Fruit fly (Drosophila melanogaster) whole organism, embryonic: Measurements from ENCODE around the gene CG9643.

ENCODE experiments used
- CG10267 ChIP-seq: fragments of 200-800 bp; sonication (Bioruptor generic); optimal IDR thresholded peaks from 2 replicates; lab custom pipeline; 2018; ENCODE audit warnings: missing biosample characterization, mild to moderate bottlenecking, missing genetic modification characterization, moderate library complexity
- CG11085 ChIP-seq: fragments of 200-800 bp; sonication (Bioruptor generic); IDR thresholded peaks from 2 replicates; pipeline ENCODE4 v1.3.6; 2022; ENCODE audit warnings: missing biosample characterization, missing genetic modification characterization
- CG11695 ChIP-seq: fragments of 200-800 bp; sonication (Bioruptor generic); IDR thresholded peaks from 3 replicates; pipeline ENCODE4 v1.3.6; 2022; ENCODE audit warnings: missing biosample characterization, missing genetic modification characterization
- CG12299 ChIP-seq: fragments of 200-800 bp; sonication (Bioruptor generic); optimal IDR thresholded peaks from 2 replicates; lab custom pipeline; 2018; ENCODE audit warnings: missing biosample characterization, mild to moderate bottlenecking, missing genetic modification characterization
- CG13424 ChIP-seq: fragments of 200-800 bp; sonication (Bioruptor generic); optimal IDR thresholded peaks from 2 replicates; lab custom pipeline; 2019; ENCODE audit warnings: missing biosample characterization, mild to moderate bottlenecking, missing genetic modification characterization, moderate library complexity
- CG16863 ChIP-seq: fragments of 200-800 bp; sonication (Bioruptor generic); optimal IDR thresholded peaks from 3 replicates; lab custom pipeline; 2016; ENCODE audit warnings: missing biosample characterization, missing genetic modification characterization
- CG17328 ChIP-seq: fragments of 200-800 bp; sonication (Bioruptor generic); IDR thresholded peaks from 2 replicates; pipeline ENCODE4 v1.3.6; 2022; ENCODE audit warnings: missing biosample characterization, missing genetic modification characterization
- CG17385 ChIP-seq: fragments of 200-800 bp; sonication (Bioruptor generic); optimal IDR thresholded peaks from 3 replicates; lab custom pipeline; 2018; ENCODE audit warnings: missing biosample characterization, mild to moderate bottlenecking, missing genetic modification characterization
- CG2199 ChIP-seq: fragments of 200-800 bp; sonication (Bioruptor generic); IDR thresholded peaks from 3 replicates; pipeline ENCODE4 v1.3.6; 2022; ENCODE audit warnings: missing biosample characterization, missing genetic modification characterization
- CG2678 ChIP-seq: fragments of 200-800 bp; sonication (Bioruptor generic); optimal IDR thresholded peaks from 3 replicates; lab custom pipeline; 2019; ENCODE audit warnings: missing biosample characterization, mild to moderate bottlenecking, missing genetic modification characterization, moderate library complexity
- CG32532 ChIP-seq: fragments of 200-800 bp; sonication (Bioruptor generic); IDR thresholded peaks from 2 replicates; pipeline ENCODE4 v1.3.6; 2022; ENCODE audit warnings: missing biosample characterization, missing genetic modification characterization
- CG4707 ChIP-seq: fragments of 200-800 bp; sonication (Bioruptor generic); optimal IDR thresholded peaks from 2 replicates; lab custom pipeline; 2018; ENCODE audit warnings: missing biosample characterization, mild to moderate bottlenecking, missing genetic modification characterization, moderate library complexity
- CG5180 ChIP-seq: fragments of 200-800 bp; sonication (Bioruptor generic); optimal IDR thresholded peaks from 3 replicates; lab custom pipeline; 2017; ENCODE audit warnings: missing biosample characterization, missing genetic modification characterization, mild to moderate bottlenecking, moderate library complexity, missing genetic modification reagents
- CG6813 ChIP-seq: fragments of 200-800 bp; sonication (Bioruptor generic); optimal IDR thresholded peaks from 2 replicates; lab custom pipeline; 2017; ENCODE audit warnings: missing biosample characterization, missing genetic modification characterization, mild to moderate bottlenecking, moderate library complexity, missing genetic modification reagents
- CG7556 ChIP-seq: fragments of 200-800 bp; sonication (Bioruptor generic); optimal IDR thresholded peaks from 2 replicates; lab custom pipeline; 2017; ENCODE audit warnings: missing biosample characterization, mild to moderate bottlenecking, missing genetic modification characterization
- CG7839 ChIP-seq: fragments of 200-800 bp; sonication (Bioruptor generic); optimal IDR thresholded peaks from 3 replicates; lab custom pipeline; 2018; ENCODE audit warnings: missing biosample characterization, mild to moderate bottlenecking, missing genetic modification characterization, moderate library complexity
- CG9437 ChIP-seq: fragments of 200-800 bp; sonication (Bioruptor generic); optimal IDR thresholded peaks from 2 replicates; lab custom pipeline; 2018; ENCODE audit warnings: missing biosample characterization, mild to moderate bottlenecking, missing genetic modification characterization
- CG9727 ChIP-seq: fragments of 200-800 bp; sonication (Bioruptor generic); optimal IDR thresholded peaks from 3 replicates; lab custom pipeline; 2017; ENCODE audit warnings: missing biosample characterization, mild to moderate bottlenecking, missing genetic modification characterization
- CG9817 ChIP-seq: fragments of 200-800 bp; sonication (Bioruptor generic); optimal IDR thresholded peaks from 2 replicates; lab custom pipeline; 2018; ENCODE audit warnings: missing biosample characterization, mild to moderate bottlenecking, missing genetic modification characterization, moderate library complexity
- D19A ChIP-seq: fragments of 200-800 bp; optimal IDR thresholded peaks from 3 replicates; lab custom pipeline; 2019; ENCODE audit warnings: missing biosample characterization, mild to moderate bottlenecking, missing genetic modification characterization, moderate library complexity
- D19B ChIP-seq: fragments of 200-800 bp; sonication (Bioruptor generic); optimal IDR thresholded peaks from 2 replicates; lab custom pipeline; 2017; ENCODE audit warnings: missing biosample characterization, mild to moderate bottlenecking, missing genetic modification characterization
- Deaf1 ChIP-seq: fragments of 200-800 bp; optimal IDR thresholded peaks from 3 replicates; lab custom pipeline; 2019; ENCODE audit warnings: missing biosample characterization, mild to moderate bottlenecking, missing genetic modification characterization, moderate library complexity
- Hey ChIP-seq: fragments of 200-800 bp; sonication (Bioruptor generic); optimal IDR thresholded peaks from 3 replicates; lab custom pipeline; 2018; ENCODE audit warnings: missing biosample characterization, mild to moderate bottlenecking, missing genetic modification characterization
- Hr51 ChIP-seq, 2 experiments: fragments of 200-800 bp; sonication (Bioruptor generic); optimal IDR thresholded peaks; 2 replicates in 1 of 2; 3 replicates in 1 of 2; lab custom pipeline; 2016 to 2018; ENCODE audit warnings: missing biosample characterization in 2 of 2, missing genetic modification characterization in 2 of 2, mild to moderate bottlenecking in 1 of 2, moderate library complexity in 1 of 2
- Lhr ChIP-seq: fragments of 200-800 bp; sonication (Bioruptor generic); optimal IDR thresholded peaks from 3 replicates; lab custom pipeline; 2017; ENCODE audit warnings: mild to moderate bottlenecking, missing biosample characterization, missing genetic modification reagents, missing genetic modification characterization
- NC2α ChIP-seq: fragments of 200-800 bp; sonication (Bioruptor generic); optimal IDR thresholded peaks from 2 replicates; lab custom pipeline; 2016; ENCODE audit warnings: missing biosample characterization, missing genetic modification characterization
- NC2β ChIP-seq: fragments of 200-800 bp; sonication (Bioruptor generic); optimal IDR thresholded peaks from 2 replicates; lab custom pipeline; 2016; ENCODE audit warnings: missing biosample characterization, missing genetic modification characterization
- Rfx ChIP-seq: fragments of 200-800 bp; sonication (Bioruptor generic); IDR thresholded peaks from 2 replicates; pipeline ENCODE4 v1.3.6; 2022; ENCODE audit warnings: missing biosample characterization, missing genetic modification characterization
- Rx ChIP-seq: fragments of 200-800 bp; sonication (Bioruptor generic); IDR thresholded peaks from 2 replicates; pipeline ENCODE4 v1.3.6; 2022; ENCODE audit warnings: missing biosample characterization, missing genetic modification characterization
- Sox102F ChIP-seq: fragments of 200-800 bp; sonication (Bioruptor generic); optimal IDR thresholded peaks from 2 replicates; lab custom pipeline; 2018; ENCODE audit warnings: missing biosample characterization, mild to moderate bottlenecking, missing genetic modification characterization, moderate library complexity
- Sry-δ ChIP-seq: fragments of 200-800 bp; sonication (Bioruptor generic); optimal IDR thresholded peaks from 2 replicates; lab custom pipeline; 2016; ENCODE audit warnings: missing biosample characterization, missing genetic modification characterization
- abd-A ChIP-seq: fragments of 200-800 bp; sonication (Bioruptor generic); optimal IDR thresholded peaks from 3 replicates; lab custom pipeline; 2019; ENCODE audit warnings: missing biosample characterization, mild to moderate bottlenecking, missing genetic modification characterization, moderate library complexity
- bab2 ChIP-seq: fragments of 200-800 bp; sonication (Bioruptor generic); optimal IDR thresholded peaks from 2 replicates; lab custom pipeline; 2016; ENCODE audit warnings: missing biosample characterization, missing genetic modification characterization
- bsh ChIP-seq, 2 experiments: fragments of 200-800 bp; sonication (Bioruptor generic); optimal IDR thresholded peaks; 2 replicates each; lab custom pipeline; 2017 to 2018; ENCODE audit warnings: mild to moderate bottlenecking in 2 of 2, missing biosample characterization in 2 of 2, missing genetic modification characterization in 2 of 2, moderate library complexity in 1 of 2
- chinmo ChIP-seq: fragments of 200-800 bp; sonication (Bioruptor generic); IDR thresholded peaks from 4 replicates; pipeline ENCODE4 v1.3.6; 2022; ENCODE audit warnings: missing biosample characterization, missing genetic modification characterization; ENCODE audit not compliant: partially characterized antibody
- chm ChIP-seq: fragments of 200-800 bp; sonication (Bioruptor generic); IDR thresholded peaks from 2 replicates; pipeline ENCODE4 v1.3.6; 2022; ENCODE audit warnings: missing biosample characterization, missing genetic modification characterization
- emc ChIP-seq: fragments of 200-800 bp; sonication (Bioruptor generic); optimal IDR thresholded peaks from 2 replicates; lab custom pipeline; 2016; ENCODE audit warnings: missing biosample characterization, missing genetic modification characterization
- fd64A ChIP-seq: fragments of 200-800 bp; sonication (Bioruptor generic); optimal IDR thresholded peaks from 3 replicates; lab custom pipeline; 2018; ENCODE audit warnings: missing biosample characterization, mild to moderate bottlenecking, missing genetic modification characterization
- hkb ChIP-seq, 2 experiments: fragments of 200-800 bp in 1 of 2; fragments of >200 bp in 1 of 2; sonication (Bioruptor generic) in 1 of 2; IDR thresholded peaks in 1 of 2; optimal IDR thresholded peaks in 1 of 2; 2 replicates each; pipeline versions ENCODE4 v1.3.6 to Lab custom; 2017 to 2022; ENCODE audit warnings: missing biosample characterization in 1 of 2, missing genetic modification characterization in 1 of 2
- inv ChIP-seq: fragments of 200-800 bp; sonication (Bioruptor generic); IDR thresholded peaks from 2 replicates; pipeline ENCODE4 v1.3.6; 2022; ENCODE audit warnings: missing biosample characterization, missing genetic modification characterization; ENCODE audit not compliant: partially characterized antibody
- lmd ChIP-seq: fragments of 200-800 bp; sonication (Bioruptor generic); IDR thresholded peaks from 2 replicates; pipeline ENCODE4 v1.3.6; 2022; ENCODE audit warnings: missing biosample characterization, missing genetic modification characterization
- nerfin-2 ChIP-seq: fragments of 200-800 bp; sonication (Bioruptor generic); IDR thresholded peaks from 2 replicates; pipeline ENCODE4 v1.3.6; 2022; ENCODE audit warnings: missing biosample characterization, missing genetic modification characterization; ENCODE audit not compliant: partially characterized antibody
- nom ChIP-seq: fragments of 200-800 bp; sonication (Bioruptor generic); optimal IDR thresholded peaks from 2 replicates; lab custom pipeline; 2017; ENCODE audit warnings: missing biosample characterization, missing genetic modification characterization, mild to moderate bottlenecking, moderate library complexity, missing genetic modification reagents
- org-1 ChIP-seq: fragments of 200-800 bp; sonication (Bioruptor generic); optimal IDR thresholded peaks from 2 replicates; lab custom pipeline; 2017; ENCODE audit warnings: missing biosample characterization, missing genetic modification characterization
- ro ChIP-seq: fragments of 200-800 bp; sonication (Bioruptor generic); IDR thresholded peaks from 2 replicates; pipeline ENCODE4 v1.3.6; 2022; ENCODE audit warnings: missing biosample characterization, missing genetic modification characterization
- sens ChIP-seq: fragments of 200-800 bp; sonication (Bioruptor generic); peaks from one replicate; lab custom pipeline; 2016; ENCODE audit warnings: missing biosample characterization, missing genetic modification characterization
- sr ChIP-seq: fragments of 200-800 bp; sonication (Bioruptor generic); IDR thresholded peaks from 3 replicates; pipeline ENCODE4 v1.3.6; 2022; ENCODE audit warnings: missing biosample characterization, missing genetic modification characterization
- tgo ChIP-seq: fragments of 200-800 bp; sonication (Bioruptor generic); IDR thresholded peaks from 3 replicates; pipeline ENCODE4 v1.3.6; 2022; ENCODE audit warnings: missing biosample characterization, missing genetic modification characterization
- tll ChIP-seq, 2 experiments: fragments of 200-800 bp in 1 of 2; fragments of >200 bp in 1 of 2; sonication (Bioruptor generic) in 1 of 2; optimal IDR thresholded peaks; 2 replicates each; lab custom pipeline; 2017 to 2019; ENCODE audit warnings: missing biosample characterization in 2 of 2, missing genetic modification characterization in 2 of 2, mild to moderate bottlenecking in 1 of 2, moderate library complexity in 1 of 2

CG9643 gene

DNA sequence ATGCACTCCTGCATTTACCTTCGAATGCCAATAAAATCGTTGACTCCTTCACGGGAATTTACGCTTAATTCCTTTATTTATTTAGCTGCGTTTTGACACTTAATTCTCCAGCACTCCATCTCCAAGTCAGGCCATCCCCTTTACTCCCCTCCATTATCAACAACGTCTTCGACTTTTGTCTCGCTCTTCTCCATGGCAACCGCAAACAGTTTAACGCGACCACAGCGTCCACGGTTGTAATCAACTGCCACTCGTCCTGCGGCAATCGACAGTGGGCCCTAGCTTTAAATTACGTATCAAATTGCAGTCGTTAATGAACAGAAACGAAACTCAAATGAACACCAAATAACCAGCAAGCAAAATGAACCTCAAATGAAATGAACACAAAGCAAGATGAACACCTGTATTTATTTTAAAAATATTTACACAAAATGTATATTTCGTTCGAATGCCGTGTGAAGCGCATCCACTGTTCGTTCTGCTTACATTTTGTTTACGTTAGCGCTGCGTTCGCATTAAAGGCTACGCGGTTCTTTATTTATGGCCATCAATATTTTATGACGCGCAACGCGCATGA, 47.4 kb downstream of the CG9643 start (continued):
- peak; percentile 21 for TF ChIP-seq CG13424 (tag; lab: Kevin White, UChicago)
- no peak for TF ChIP-seq NC2α (GFP tag; lab: Kevin White, UChicago)
- TF ChIP-seq sens (GFP tag; lab: Kevin White, UChicago) = peak; percentile 73
- no peak for TF ChIP-seq Lhr (GFP tag; lab: Kevin White, UChicago)
- peak; percentile 14 for TF ChIP-seq Sox102F (GFP tag; lab: Kevin White, UChicago)
- TF ChIP-seq D19B (GFP tag; lab: Kevin White, UChicago) = no peak
- peak; percentile 23 for TF ChIP-seq CG7839 (tag; lab: Kevin White, UChicago)
- TF ChIP-seq CG4707 (GFP tag; lab: Kevin White, UChicago) = peak; percentile 37
- no peak for TF ChIP-seq sr (GFP tag; lab: Robert Waterston, UW)
- TF ChIP-seq CG2199 (GFP tag; lab: Robert Waterston, UW) = no peak
- peak; percentile 2 for TF ChIP-seq CG9437
- no peak for TF ChIP-seq chinmo (GFP tag; lab: Robert Waterston, UW)
- TF ChIP-seq CG2678 (tag; lab: Kevin White, UChicago) = peak; percentile 41
- no peak for TF ChIP-seq chm
- peak; percentile 1 for TF ChIP-seq CG9727
- no peak for TF ChIP-seq hkb (optimal IDR thresholded peaks at IDR 0.05; lab: Kevin White, UChicago)
- TF ChIP-seq hkb (GFP tag; IDR thresholded peaks at IDR 0.05; lab: Robert Waterston, UW) = 0 out of 2 replicates have a peak, but pooled peaks have one; percentile 6
- peak; percentile 42 for TF ChIP-seq CG7556
- TF ChIP-seq Deaf1 = peak; percentile 0
- peak; percentile 70 for TF ChIP-seq nom (GFP tag; lab: Kevin White, UChicago)
- peak; percentile 0 for TF ChIP-seq CG6813 (GFP tag; lab: Kevin White, UChicago)
- TF ChIP-seq Hey (tag; lab: Kevin White, UChicago) = no peak
- TF ChIP-seq bsh (GFP tag; optimal IDR thresholded peaks at IDR 0.05; lab: Kevin White, UChicago) = peak; percentile 35 to 62
- TF ChIP-seq Hr51 (GFP tag; optimal IDR thresholded peaks at IDR 0.05; lab: Kevin White, UChicago) = peak in 1 of 2 experiments; percentile 47

DNA sequence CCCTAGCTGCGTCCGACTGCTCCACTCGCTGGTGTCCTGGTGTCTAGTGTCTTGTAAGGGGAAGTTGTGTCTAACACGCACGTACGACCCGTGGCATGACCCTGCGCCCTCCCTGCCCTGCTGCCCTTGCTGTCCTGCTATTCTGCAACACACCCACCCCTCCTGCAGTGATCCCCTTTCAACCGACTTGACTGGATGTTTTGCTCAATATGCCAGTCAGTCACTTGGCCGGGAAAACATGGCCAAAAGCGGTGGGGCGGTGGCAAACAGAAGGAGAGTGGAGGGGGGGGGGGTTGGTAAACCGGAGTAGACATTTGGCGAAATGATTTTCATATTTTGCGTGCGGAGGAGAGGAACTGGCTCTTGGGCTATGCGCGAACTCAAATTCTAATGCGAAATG, 48.4 kb downstream of the CG9643 start:
- TF ChIP-seq Rx (GFP tag; lab: Robert Waterston, UW) (no peak), nerfin-2 (GFP tag; lab: Robert Waterston, UW) (no peak), Sry-δ (GFP tag; lab: Kevin White, UChicago) (no peak), CG9817 (tag; lab: Kevin White, UChicago) (no peak), tgo (GFP tag; lab: Robert Waterston, UW) (no peak), abd-A (tag; lab: Kevin White, UChicago) (peak; percentile 60), CG11085 (GFP tag; lab: Robert Waterston, UW) (no peak), CG5180 (GFP tag; lab: Kevin White, UChicago) (peak; percentile 14), org-1 (GFP tag; lab: Kevin White, UChicago) (no peak), CG32532 (0 out of 2 replicates have a peak, but pooled peaks have one; percentile 16), CG12299 (no peak), CG17385 (GFP tag; lab: Kevin White, UChicago) (no peak), CG17328 (GFP tag; lab: Robert Waterston, UW) (no peak), D19A (tag; lab: Kevin White, UChicago) (no peak), CG11695 (no peak), fd64A (GFP tag; lab: Kevin White, UChicago) (no peak), CG6813 (GFP tag; lab: Kevin White, UChicago) (no peak), inv (GFP tag; lab: Robert Waterston, UW) (no peak), bab2 (no peak), emc (no peak), CG10267 (tag; lab: Kevin White, UChicago) (no peak), Rfx (GFP tag; lab: Robert Waterston, UW) (no peak), ro (0 out of 2 replicates have a peak, but pooled peaks have one; percentile 15), CG16863 (GFP tag; lab: Kevin White, UChicago) (no peak), tll (GFP tag; optimal IDR thresholded peaks at IDR 0.05; lab: Kevin White, UChicago) (no peak), NC2β (GFP tag; lab: Kevin White, UChicago) (no peak), lmd (GFP tag; lab: Robert Waterston, UW) (no peak)
